Worm (Caenorhabditis elegans): ENCODE measurements around the gene F56D6.23.

ce11 chrIV:3956705-3957104, 38.4 kb downstream of the F56D6.23 start, which contains the start of gene clec-74:
- TF ChIP-seq elt-3 (tag; optimal IDR thresholded peaks at IDR 0.05), result no peak
- TF ChIP-seq nhr-28 (tag; optimal IDR thresholded peaks at IDR 0.05), result no peak
- TF ChIP-seq drap-1 (GFP tag; optimal IDR thresholded peaks at IDR 0.05), result no peak
- no peak for TF ChIP-seq nhr-237 (tag; optimal IDR thresholded peaks at IDR 0.05)
- no peak for TF ChIP-seq lin-13 (tag; optimal IDR thresholded peaks at IDR 0.05)
- TF ChIP-seq unc-62 (GFP tag; optimal IDR thresholded peaks at IDR 0.05), result no peak
- no peak for TF ChIP-seq hlh-1 (tag; optimal IDR thresholded peaks at IDR 0.05)
- TF ChIP-seq nhr-12 (tag; optimal IDR thresholded peaks at IDR 0.05), result no peak
- no peak for TF ChIP-seq mls-2 (tag; optimal IDR thresholded peaks at IDR 0.05)
- no peak for TF ChIP-seq ces-1 (GFP tag; optimal IDR thresholded peaks at IDR 0.05)

Measured in whole organism, mixed stage, embryonic.